Worm (Caenorhabditis elegans): Measurements from ENCODE around the gene F52E4.5.

The F52E4.5 gene

ce11 chrX:3059299-3059698 lies 27.8 kb downstream of the F52E4.5 start, which contains the start of gene rsef-1:
Gene rsef-1 (minus strand): TSS chrX:3059399.
- TF ChIP-seq ceh-13 (GFP tag; optimal IDR thresholded peaks at IDR 0.05) (no peak), pes-1 (GFP tag; IDR thresholded peaks at IDR 0.05) (no peak), hnd-1 (tag; optimal IDR thresholded peaks at IDR 0.05) (no peak), aly-1 (tag; optimal IDR thresholded peaks at IDR 0.05) (no peak), ama-1 (optimal IDR thresholded peaks at IDR 0.05) (no peak), B0310.2 (tag; optimal IDR thresholded peaks at IDR 0.05) (no peak), tbx-37 (GFP tag; conservative IDR thresholded peaks at IDR 0.05) (no peak), flt-1 (GFP tag; IDR thresholded peaks at IDR 0.05) (no peak), hmg-4 (GFP tag; optimal IDR thresholded peaks at IDR 0.05) (no peak), ets-7 (tag; optimal IDR thresholded peaks at IDR 0.05) (no peak), ceh-36 (tag; optimal IDR thresholded peaks at IDR 0.05) (no peak), sea-1 (GFP tag; conservative IDR thresholded peaks at IDR 0.05) (no peak), tbx-11 (GFP tag; IDR thresholded peaks at IDR 0.05) (no peak)

ce11 chrX:3057656-3058055 lies 29.5 kb downstream of the F52E4.5 start:
- TF ChIP-seq ceh-36 (tag; optimal IDR thresholded peaks at IDR 0.05) (no peak), hmg-4 (GFP tag; optimal IDR thresholded peaks at IDR 0.05) (no peak), sea-1 (GFP tag; conservative IDR thresholded peaks at IDR 0.05) (no peak), flt-1 (GFP tag; IDR thresholded peaks at IDR 0.05) (no peak), hmbx-1 (tag; optimal IDR thresholded peaks at IDR 0.05) (no peak), pes-1 (GFP tag; IDR thresholded peaks at IDR 0.05) (no peak), hnd-1 (tag; optimal IDR thresholded peaks at IDR 0.05) (no peak), ceh-13 (GFP tag; optimal IDR thresholded peaks at IDR 0.05) (no peak)

- TF ChIP-seq tbx-37 (GFP tag; conservative IDR thresholded peaks at IDR 0.05) (no peak), hnd-1 (tag; optimal IDR thresholded peaks at IDR 0.05) (no peak), tbx-11 (GFP tag; IDR thresholded peaks at IDR 0.05) (no peak), pes-1 (GFP tag; IDR thresholded peaks at IDR 0.05) (no peak)
Observed at ce11 chrX:3056098-3056497, 31.0 kb downstream of the F52E4.5 start.

ce11 chrX:3054802-3055201 lies 32.3 kb downstream of the F52E4.5 start, which contains the start of gene twk-26:
Gene twk-26 (minus strand): TSS chrX:3054824.
- TF ChIP-seq tbx-37 (GFP tag; conservative IDR thresholded peaks at IDR 0.05), result no peak
- no peak for TF ChIP-seq hnd-1 (tag; optimal IDR thresholded peaks at IDR 0.05)
- no peak for TF ChIP-seq ets-7 (tag; optimal IDR thresholded peaks at IDR 0.05)
- no peak for TF ChIP-seq hmbx-1 (tag; optimal IDR thresholded peaks at IDR 0.05)
- TF ChIP-seq hmg-4 (GFP tag; optimal IDR thresholded peaks at IDR 0.05), result no peak

ce11 chrX:3054394-3054793 lies 32.8 kb downstream of the F52E4.5 start:
- TF ChIP-seq flt-1 (GFP tag; IDR thresholded peaks at IDR 0.05) (no peak), hmbx-1 (tag; optimal IDR thresholded peaks at IDR 0.05) (no peak), ceh-36 (tag; optimal IDR thresholded peaks at IDR 0.05) (no peak), hnd-1 (tag; optimal IDR thresholded peaks at IDR 0.05) (no peak), tra-4 (tag; optimal IDR thresholded peaks at IDR 0.05) (no peak), hmg-4 (GFP tag; optimal IDR thresholded peaks at IDR 0.05) (no peak), B0310.2 (tag; optimal IDR thresholded peaks at IDR 0.05) (no peak)

ce11 chrX:3051315-3051993 lies 35.7 kb downstream of the F52E4.5 start:
- TF ChIP-seq ets-7 (tag; optimal IDR thresholded peaks at IDR 0.05) (no peak), scrt-1 (GFP tag; IDR thresholded peaks at IDR 0.05) (no peak), B0310.2 (tag; optimal IDR thresholded peaks at IDR 0.05) (no peak), tbx-37 (GFP tag; conservative IDR thresholded peaks at IDR 0.05) (no peak), hmg-4 (GFP tag; optimal IDR thresholded peaks at IDR 0.05) (no peak), hnd-1 (tag; optimal IDR thresholded peaks at IDR 0.05) (no peak), aly-1 (tag; optimal IDR thresholded peaks at IDR 0.05) (no peak), ceh-13 (GFP tag; optimal IDR thresholded peaks at IDR 0.05) (no peak), hmbx-1 (tag; optimal IDR thresholded peaks at IDR 0.05) (no peak), ama-1 (optimal IDR thresholded peaks at IDR 0.05) (no peak), tbx-11 (GFP tag; IDR thresholded peaks at IDR 0.05) (no peak), ceh-36 (tag; optimal IDR thresholded peaks at IDR 0.05) (no peak), pes-1 (GFP tag; IDR thresholded peaks at IDR 0.05) (no peak)

ce11 chrX:3049233-3049632 lies 37.9 kb downstream of the F52E4.5 start:
- TF ChIP-seq hnd-1 (tag; optimal IDR thresholded peaks at IDR 0.05) (no peak), ceh-36 (tag; optimal IDR thresholded peaks at IDR 0.05) (no peak), ama-1 (optimal IDR thresholded peaks at IDR 0.05) (no peak), ceh-13 (GFP tag; optimal IDR thresholded peaks at IDR 0.05) (no peak), tbx-37 (GFP tag; conservative IDR thresholded peaks at IDR 0.05) (no peak), tbx-11 (GFP tag; IDR thresholded peaks at IDR 0.05) (no peak), sea-1 (GFP tag; conservative IDR thresholded peaks at IDR 0.05) (no peak)

- no peak for TF ChIP-seq tra-4 (tag; optimal IDR thresholded peaks at IDR 0.05)
- no peak for TF ChIP-seq scrt-1 (GFP tag; IDR thresholded peaks at IDR 0.05)
- no peak for TF ChIP-seq F13C5.2 (tag; optimal IDR thresholded peaks at IDR 0.05)
- TF ChIP-seq ets-7 (tag; optimal IDR thresholded peaks at IDR 0.05), result no peak
- no peak for TF ChIP-seq tbx-11 (GFP tag; IDR thresholded peaks at IDR 0.05)
- no peak for TF ChIP-seq hmg-4 (GFP tag; optimal IDR thresholded peaks at IDR 0.05)
- TF ChIP-seq hmbx-1 (tag; optimal IDR thresholded peaks at IDR 0.05), result no peak
- no peak for TF ChIP-seq hnd-1 (tag; optimal IDR thresholded peaks at IDR 0.05)
Observed at ce11 chrX:3048696-3049095, 38.4 kb downstream of the F52E4.5 start.
